Worm (Caenorhabditis elegans): ENCODE data around the gene ZK177.9.

ce11 chrII:5561392-5561791 lies 43.8 kb upstream of the ZK177.9 start, which contains the start of gene C17C3.3:
- TF ChIP-seq elt-1 (tag; optimal IDR thresholded peaks at IDR 0.05; ENCODE audit: borderline replicate concordance, insufficient read depth) (no peak), snpc-4 (tag; optimal IDR thresholded peaks at IDR 0.05) (no peak), unc-62 (GFP tag; optimal IDR thresholded peaks at IDR 0.05) (no peak), ces-1 (GFP tag; optimal IDR thresholded peaks at IDR 0.05) (no peak), nhr-12 (tag; optimal IDR thresholded peaks at IDR 0.05) (no peak), ham-2 (GFP tag; optimal IDR thresholded peaks at IDR 0.05) (no peak), ceh-83 (GFP tag; optimal IDR thresholded peaks at IDR 0.05) (no peak), elt-3 (tag; optimal IDR thresholded peaks at IDR 0.05) (no peak), sptf-1 (tag; optimal IDR thresholded peaks at IDR 0.05) (no peak), blmp-1 (tag; optimal IDR thresholded peaks at IDR 0.05) (no peak), lsy-2 (tag; optimal IDR thresholded peaks at IDR 0.05) (no peak)

Measured in whole organism, mixed stage, embryonic.